Worm (Caenorhabditis elegans) whole organism, L4/young adult: ENCODE results near the gene C16C10.1.

Experiments
- W03F9.2 ChIP-seq: fragments of 150-350 bp; optimal IDR thresholded peaks from 2 replicates; lab custom pipeline; 2014; ENCODE audit warnings: missing biosample characterization, missing genetic modification characterization
- dao-5 ChIP-seq: sonication (generic microtip); optimal IDR thresholded peaks from 2 replicates; lab custom pipeline; 2016; ENCODE audit warnings: missing genotype, missing genetic modification characterization, moderate library complexity, missing compliant biosample characterization
- him-1 ChIP-seq: sonication (generic microtip); optimal IDR thresholded peaks from 2 replicates; lab custom pipeline; 2016; ENCODE audit warnings: missing genotype, missing genetic modification reagents, missing genetic modification characterization, missing compliant biosample characterization

- no peak for TF ChIP-seq dao-5 (tag; lab: Kevin White, UChicago)
- TF ChIP-seq him-1 (tag; lab: Kevin White, UChicago) = no peak
- TF ChIP-seq W03F9.2 (tag; lab: Kevin White, UChicago) = no peak
Observed at ce11 chrIII:4196988-4197384, 15.7 kb upstream of the C16C10.1 start, which contains the start of gene asd-1.
